Fruit fly (Drosophila melanogaster): Measurements from ENCODE around the gene Nepl17.

Nepl17 gene

dm6 chr3R:28872605-28873004, at the start of gene Nepl17:
Nepl17 (plus strand) TSS chr3R:28872905.
- TF ChIP-seq svp (GFP tag) (peak; percentile 42), Hr4 (GFP tag; optimal IDR thresholded peaks at IDR 0.05) (no peak)

dm6 chr3R:28827222-28827621, 45.5 kb upstream of the Nepl17 start:
- TF ChIP-seq acj6 (GFP tag; optimal IDR thresholded peaks at IDR 0.05) (no peak), Sox102F (GFP tag; optimal IDR thresholded peaks at IDR 0.05) (no peak), Lpt (GFP tag; optimal IDR thresholded peaks at IDR 0.05) (no peak), Eip78C (GFP tag) (no peak), cyc (GFP tag; optimal IDR thresholded peaks at IDR 0.05) (no peak), Smox (GFP tag; optimal IDR thresholded peaks at IDR 0.05) (no peak), CG7368 (GFP tag; optimal IDR thresholded peaks at IDR 0.05) (no peak), fkh (GFP tag; optimal IDR thresholded peaks at IDR 0.05) (no peak), OdsH (GFP tag; optimal IDR thresholded peaks at IDR 0.05) (no peak), CG15336 (GFP tag; IDR thresholded peaks at IDR 0.05) (no peak)

dm6 chr3R:28829328-28829916, 43.3 kb upstream of the Nepl17 start:
- TF ChIP-seq topi (GFP tag; optimal IDR thresholded peaks at IDR 0.05) (no peak), fkh (GFP tag; optimal IDR thresholded peaks at IDR 0.05) (peak; percentile 72)

dm6 chr3R:28830746-28831145, 42.0 kb upstream of the Nepl17 start:
- no peak for TF ChIP-seq pdm3 (GFP tag; optimal IDR thresholded peaks at IDR 0.05)
- TF ChIP-seq lz (GFP tag; optimal IDR thresholded peaks at IDR 0.05): peak; percentile 57
- TF ChIP-seq dsx (GFP tag; optimal IDR thresholded peaks at IDR 0.05; ENCODE audit: poor library complexity, severe bottlenecking): no peak
- no peak for TF ChIP-seq CG10669 (GFP tag; optimal IDR thresholded peaks at IDR 0.05)
- TF ChIP-seq Sox14 (GFP tag; optimal IDR thresholded peaks at IDR 0.05): peak; percentile 40
- TF ChIP-seq svp (GFP tag): peak; percentile 79
- peak; percentile 65 for TF ChIP-seq esn (GFP tag; optimal IDR thresholded peaks at IDR 0.05)
- TF ChIP-seq fkh (GFP tag; optimal IDR thresholded peaks at IDR 0.05): no peak
- peak; percentile 54 for TF ChIP-seq CG31627 (GFP tag; optimal IDR thresholded peaks at IDR 0.05)
- TF ChIP-seq CG34406 (GFP tag; optimal IDR thresholded peaks at IDR 0.05): peak; percentile 41
- TF ChIP-seq Sox15 (GFP tag; optimal IDR thresholded peaks at IDR 0.05): peak; percentile 31
- TF ChIP-seq CG8319 (GFP tag; optimal IDR thresholded peaks at IDR 0.05): no peak
- peak; percentile 45 for TF ChIP-seq cyc (GFP tag; optimal IDR thresholded peaks at IDR 0.05)
- peak; percentile 33 for TF ChIP-seq CG6792 (GFP tag; optimal IDR thresholded peaks at IDR 0.05)

dm6 chr3R:28831172-28831571, 41.5 kb upstream of the Nepl17 start:
- no peak for TF ChIP-seq Sox15 (GFP tag; optimal IDR thresholded peaks at IDR 0.05)
- peak; percentile 37 for TF ChIP-seq svp (GFP tag)
- TF ChIP-seq vri (GFP tag; optimal IDR thresholded peaks at IDR 0.05): peak; percentile 7
- TF ChIP-seq CG10669 (GFP tag; optimal IDR thresholded peaks at IDR 0.05): no peak

dm6 chr3R:28831626-28832267, 41.0 kb upstream of the Nepl17 start, which contains the start of gene WASp:
WASp (minus strand) TSS chr3R:28832024.
- TF ChIP-seq Hr39 (GFP tag; optimal IDR thresholded peaks at IDR 0.05): no peak
- no peak for TF ChIP-seq CG34406 (GFP tag; optimal IDR thresholded peaks at IDR 0.05)
- no peak for TF ChIP-seq topi (GFP tag; optimal IDR thresholded peaks at IDR 0.05)
- TF ChIP-seq CG1621 (tag; optimal IDR thresholded peaks at IDR 0.05): no peak
- peak; percentile 59 for TF ChIP-seq CG16779 (tag; optimal IDR thresholded peaks at IDR 0.05)
- no peak for TF ChIP-seq CG11294 (GFP tag; IDR thresholded peaks at IDR 0.05)
- TF ChIP-seq CG4318 (GFP tag; optimal IDR thresholded peaks at IDR 0.05): no peak
- no peak for TF ChIP-seq fkh (GFP tag; optimal IDR thresholded peaks at IDR 0.05)
- no peak for TF ChIP-seq eg (GFP tag; IDR thresholded peaks at IDR 0.05)
- no peak for TF ChIP-seq CG9139 (GFP tag; optimal IDR thresholded peaks at IDR 0.05)
- TF ChIP-seq Hr4 (GFP tag; optimal IDR thresholded peaks at IDR 0.05): no peak
- peak; percentile 66 for TF ChIP-seq pdm3 (GFP tag; optimal IDR thresholded peaks at IDR 0.05)
- TF ChIP-seq svp (GFP tag): no peak
- no peak for TF ChIP-seq dsx (GFP tag; optimal IDR thresholded peaks at IDR 0.05; ENCODE audit: poor library complexity, severe bottlenecking)
- TF ChIP-seq CG6276 (GFP tag; optimal IDR thresholded peaks at IDR 0.05): peak; percentile 23
- no peak for TF ChIP-seq CG11762 (GFP tag; optimal IDR thresholded peaks at IDR 0.05; ENCODE audit: insufficient read depth)
- TF ChIP-seq Eip78C (GFP tag): peak; percentile 85
- peak; percentile 51 for TF ChIP-seq CG6808 (GFP tag; optimal IDR thresholded peaks at IDR 0.05)
- no peak for TF ChIP-seq CG10631 (GFP tag; optimal IDR thresholded peaks at IDR 0.05)
- TF ChIP-seq esn (GFP tag; optimal IDR thresholded peaks at IDR 0.05): peak; percentile 64
- no peak for TF ChIP-seq Smox (GFP tag; optimal IDR thresholded peaks at IDR 0.05)
- no peak for TF ChIP-seq Hr38 (GFP tag; optimal IDR thresholded peaks at IDR 0.05)
- TF ChIP-seq CG8119 (GFP tag; IDR thresholded peaks at IDR 0.05): peak; percentile 58; the same call in 2 of the 3 replicates
- TF ChIP-seq CG32006 (GFP tag; optimal IDR thresholded peaks at IDR 0.05): peak; percentile 35
- no peak for TF ChIP-seq net (GFP tag; optimal IDR thresholded peaks at IDR 0.05)

All from whole organism, prepupa.